Fruit fly (Drosophila melanogaster) whole organism, embryonic: ENCODE data around the gene CG7627.

Source experiments
- Abd-B ChIP-seq: fragments of 200-800 bp; sonication (Bioruptor generic); optimal IDR thresholded peaks from 2 replicates; lab custom pipeline; 2018; ENCODE audit warnings: missing biosample characterization, mild to moderate bottlenecking, missing genetic modification characterization, moderate library complexity
- Atf6 ChIP-seq: fragments of 200-800 bp; sonication (Bioruptor generic); IDR thresholded peaks from 2 replicates; pipeline ENCODE4 v1.3.6; 2022; ENCODE audit warnings: missing biosample characterization, missing genetic modification characterization
- CG10979 ChIP-seq: fragments of 200-800 bp; sonication (Bioruptor generic); optimal IDR thresholded peaks from 2 replicates; lab custom pipeline; 2018; ENCODE audit warnings: missing biosample characterization, mild to moderate bottlenecking, missing genetic modification characterization, moderate library complexity
- CG11695 ChIP-seq: fragments of 200-800 bp; sonication (Bioruptor generic); IDR thresholded peaks from 3 replicates; pipeline ENCODE4 v1.3.6; 2022; ENCODE audit warnings: missing biosample characterization, missing genetic modification characterization
- CG11723 ChIP-seq: fragments of 200-800 bp; sonication (Bioruptor generic); optimal IDR thresholded peaks from 2 replicates; lab custom pipeline; 2017; ENCODE audit warnings: missing biosample characterization, mild to moderate bottlenecking, missing genetic modification characterization
- CG12769 ChIP-seq: fragments of 200-800 bp; sonication (Bioruptor generic); optimal IDR thresholded peaks from 2 replicates; lab custom pipeline; 2019; ENCODE audit warnings: missing biosample characterization, mild to moderate bottlenecking, missing genetic modification characterization, moderate library complexity
- CG12942 ChIP-seq: fragments of 200-800 bp; sonication (Bioruptor generic); optimal IDR thresholded peaks from 3 replicates; lab custom pipeline; 2016; ENCODE audit warnings: missing biosample characterization, missing genetic modification characterization
- CG13424 ChIP-seq: fragments of 200-800 bp; sonication (Bioruptor generic); optimal IDR thresholded peaks from 2 replicates; lab custom pipeline; 2019; ENCODE audit warnings: missing biosample characterization, mild to moderate bottlenecking, missing genetic modification characterization, moderate library complexity
- CG13775 ChIP-seq: fragments of 200-800 bp; sonication (Bioruptor generic); optimal IDR thresholded peaks from 3 replicates; lab custom pipeline; 2017; ENCODE audit warnings: missing biosample characterization, mild to moderate bottlenecking, missing genetic modification characterization
- CG1602 ChIP-seq: fragments of 200-800 bp; sonication (Bioruptor generic); optimal IDR thresholded peaks from 3 replicates; lab custom pipeline; 2016; ENCODE audit warnings: missing biosample characterization, missing genetic modification characterization
- CG1792 ChIP-seq: fragments of 200-800 bp; sonication (Bioruptor generic); optimal IDR thresholded peaks from 2 replicates; lab custom pipeline; 2016; ENCODE audit warnings: missing biosample characterization, missing genetic modification characterization
- CG2889 ChIP-seq: fragments of 200-800 bp; sonication (Bioruptor generic); IDR thresholded peaks from 3 replicates; pipeline ENCODE4 v1.3.6; 2022; ENCODE audit warnings: missing biosample characterization, missing genetic modification characterization
- CG3995 ChIP-seq: fragments of 200-800 bp; sonication (Bioruptor generic); optimal IDR thresholded peaks from 3 replicates; lab custom pipeline; 2016; ENCODE audit warnings: missing biosample characterization, missing genetic modification characterization
- CG4404 ChIP-seq: fragments of 200-800 bp; sonication (Bioruptor generic); IDR thresholded peaks from 2 replicates; pipeline ENCODE4 v1.3.6; 2022; ENCODE audit warnings: missing biosample characterization, missing genetic modification characterization
- CG4617 ChIP-seq: fragments of 200-800 bp; sonication (Bioruptor generic); optimal IDR thresholded peaks from 3 replicates; lab custom pipeline; 2016; ENCODE audit warnings: missing biosample characterization, missing genetic modification characterization, borderline replicate concordance
- CG6175 ChIP-seq: fragments of 200-800 bp; sonication (Bioruptor generic); IDR thresholded peaks from 3 replicates; pipeline ENCODE4 v1.3.6; 2022; ENCODE audit warnings: missing biosample characterization, missing genetic modification characterization
- CG7839 ChIP-seq: fragments of 200-800 bp; sonication (Bioruptor generic); optimal IDR thresholded peaks from 3 replicates; lab custom pipeline; 2018; ENCODE audit warnings: missing biosample characterization, mild to moderate bottlenecking, missing genetic modification characterization, moderate library complexity
- CG7963 ChIP-seq: fragments of 200-800 bp; sonication (Bioruptor generic); IDR thresholded peaks from 3 replicates; pipeline ENCODE4 v1.3.6; 2022; ENCODE audit warnings: missing biosample characterization, missing genetic modification characterization; ENCODE audit not compliant: partially characterized antibody
- CG8089 ChIP-seq: fragments of 200-800 bp; sonication (Bioruptor generic); optimal IDR thresholded peaks from 3 replicates; lab custom pipeline; 2016; ENCODE audit warnings: missing biosample characterization, missing genetic modification characterization
- CG8388 ChIP-seq: fragments of 200-800 bp; sonication (Bioruptor generic); optimal IDR thresholded peaks from 2 replicates; lab custom pipeline; 2019; ENCODE audit warnings: missing biosample characterization, mild to moderate bottlenecking, missing genetic modification characterization, moderate library complexity
- CTCF ChIP-seq: fragments of 200-800 bp; sonication (Bioruptor generic); optimal IDR thresholded peaks from 2 replicates; lab custom pipeline; 2017; ENCODE audit warnings: missing biosample characterization, mild to moderate bottlenecking, missing genetic modification characterization, moderate library complexity
- Dp ChIP-seq: fragments of 200-800 bp; sonication (Bioruptor generic); optimal IDR thresholded peaks from 2 replicates; lab custom pipeline; 2018; ENCODE audit warnings: missing biosample characterization, mild to moderate bottlenecking, missing genetic modification characterization, moderate library complexity
- E2f2 ChIP-seq: fragments of 200-800 bp; sonication (Bioruptor generic); IDR thresholded peaks from 2 replicates; pipeline ENCODE4 v1.3.6; 2022; ENCODE audit warnings: missing biosample characterization, missing genetic modification characterization
- Ets97D ChIP-seq: fragments of 200-800 bp; sonication (Bioruptor generic); optimal IDR thresholded peaks from 3 replicates; lab custom pipeline; 2016; ENCODE audit warnings: missing biosample characterization, missing genetic modification characterization
- Hr39 ChIP-seq: fragments of >200 bp; optimal IDR thresholded peaks from 2 replicates; lab custom pipeline; 2017
- NFAT ChIP-seq: fragments of 200-800 bp; sonication (Bioruptor generic); IDR thresholded peaks from 2 replicates; pipeline ENCODE4 v1.3.6; 2022; ENCODE audit warnings: missing biosample characterization, missing genetic modification characterization
- NK7.1 ChIP-seq: fragments of 200-800 bp; sonication (Bioruptor generic); optimal IDR thresholded peaks from 3 replicates; lab custom pipeline; 2016; ENCODE audit warnings: missing biosample characterization, missing genetic modification characterization
- Opbp ChIP-seq: fragments of 200-800 bp; sonication (Bioruptor generic); IDR thresholded peaks from 3 replicates; pipeline ENCODE4 v1.3.6; 2022; ENCODE audit warnings: missing biosample characterization, missing genetic modification characterization; ENCODE audit not compliant: partially characterized antibody
- Sry-β ChIP-seq: fragments of 200-800 bp; sonication (Bioruptor generic); optimal IDR thresholded peaks from 2 replicates; lab custom pipeline; 2018; ENCODE audit warnings: missing biosample characterization, mild to moderate bottlenecking, missing genetic modification characterization, moderate library complexity
- Taf1 ChIP-seq: fragments of 200-800 bp; sonication (Bioruptor generic); IDR thresholded peaks from 2 replicates; pipeline ENCODE4 v1.3.6; 2022; ENCODE audit warnings: missing biosample characterization, missing genetic modification characterization
- Vsx1 ChIP-seq: fragments of 200-800 bp; sonication (Bioruptor generic); optimal IDR thresholded peaks from 2 replicates; lab custom pipeline; 2017; ENCODE audit warnings: missing biosample characterization, mild to moderate bottlenecking, missing genetic modification characterization, missing genetic modification reagents
- Xbp1 ChIP-seq: fragments of 200-800 bp; sonication (Bioruptor generic); optimal IDR thresholded peaks from 3 replicates; lab custom pipeline; 2016; ENCODE audit warnings: missing biosample characterization, mild to moderate bottlenecking, missing genetic modification characterization
- al ChIP-seq: fragments of 200-800 bp; sonication (Bioruptor generic); IDR thresholded peaks from 2 replicates; pipeline ENCODE4 v1.3.6; 2022; ENCODE audit warnings: missing biosample characterization, missing genetic modification characterization
- az2 ChIP-seq: fragments of 200-800 bp; sonication (Bioruptor generic); optimal IDR thresholded peaks from 3 replicates; lab custom pipeline; 2016; ENCODE audit warnings: missing biosample characterization, missing genetic modification characterization
- bcd ChIP-seq: fragments of 200-800 bp; sonication (Bioruptor generic); optimal IDR thresholded peaks from 2 replicates; lab custom pipeline; 2017; ENCODE audit warnings: missing biosample characterization, mild to moderate bottlenecking, missing genetic modification characterization
- bigmax ChIP-seq: fragments of 200-800 bp; sonication (Bioruptor generic); optimal IDR thresholded peaks from 2 replicates; lab custom pipeline; 2018; ENCODE audit warnings: missing biosample characterization, mild to moderate bottlenecking, missing genetic modification characterization
- crol ChIP-seq: fragments of 200-800 bp; sonication (Bioruptor generic); IDR thresholded peaks from 2 replicates; pipeline ENCODE4 v1.3.6; 2022; ENCODE audit warnings: missing biosample characterization, missing genetic modification characterization
- esg ChIP-seq: fragments of 200-800 bp; sonication (Bioruptor generic); conservative IDR thresholded peaks from 2 replicates; pipeline ENCODE4 v1.3.6; 2022; ENCODE audit warnings: missing biosample characterization, missing genetic modification characterization
- gfzf ChIP-seq: fragments of 200-800 bp; sonication (Bioruptor generic); optimal IDR thresholded peaks from 2 replicates; lab custom pipeline; 2016; ENCODE audit warnings: missing biosample characterization, mild to moderate bottlenecking, missing genetic modification characterization, moderate library complexity
- her ChIP-seq: fragments of 200-800 bp; sonication (Bioruptor generic); optimal IDR thresholded peaks from 2 replicates; lab custom pipeline; 2016; ENCODE audit warnings: missing biosample characterization, missing genetic modification characterization
- kay ChIP-seq: fragments of 200-800 bp; sonication (Bioruptor generic); optimal IDR thresholded peaks from 2 replicates; lab custom pipeline; 2016; ENCODE audit warnings: missing biosample characterization, missing genetic modification characterization
- ken ChIP-seq: fragments of 200-800 bp; sonication (Bioruptor generic); IDR thresholded peaks from 3 replicates; pipeline ENCODE4 v1.3.6; 2022; ENCODE audit warnings: missing biosample characterization, missing genetic modification characterization
- lab ChIP-seq: fragments of 200-800 bp; sonication (Bioruptor generic); optimal IDR thresholded peaks from 3 replicates; lab custom pipeline; 2017; ENCODE audit warnings: missing biosample characterization, missing genetic modification characterization, mild to moderate bottlenecking, moderate library complexity, missing genetic modification reagents
- nmo ChIP-seq: fragments of 200-800 bp; sonication (Bioruptor generic); optimal IDR thresholded peaks from 2 replicates; lab custom pipeline; 2018; ENCODE audit warnings: missing biosample characterization, mild to moderate bottlenecking, missing genetic modification characterization, moderate library complexity
- odd ChIP-seq: fragments of 200-800 bp; sonication (Bioruptor generic); optimal IDR thresholded peaks from 2 replicates; lab custom pipeline; 2017; ENCODE audit warnings: missing biosample characterization, mild to moderate bottlenecking, missing genetic modification characterization
- psq ChIP-seq: fragments of 200-800 bp; sonication (Bioruptor generic); optimal IDR thresholded peaks from 2 replicates; lab custom pipeline; 2017; ENCODE audit warnings: missing biosample characterization, missing genetic modification characterization
- rib ChIP-seq: fragments of 200-800 bp; sonication (Bioruptor generic); IDR thresholded peaks from 2 replicates; pipeline ENCODE4 v1.3.6; 2022; ENCODE audit warnings: missing biosample characterization, missing genetic modification characterization
- stwl ChIP-seq: fragments of 200-800 bp; sonication (Bioruptor generic); optimal IDR thresholded peaks from 3 replicates; lab custom pipeline; 2018; ENCODE audit warnings: missing biosample characterization, mild to moderate bottlenecking, missing genetic modification characterization, moderate library complexity
- unc-4 ChIP-seq: fragments of 200-800 bp; sonication (Bioruptor generic); IDR thresholded peaks from 2 replicates; pipeline ENCODE4 v1.3.6; 2022; ENCODE audit warnings: missing biosample characterization, missing genetic modification characterization; ENCODE audit not compliant: partially characterized antibody
- usp ChIP-seq: fragments of >200 bp; optimal IDR thresholded peaks from 2 replicates; lab custom pipeline; 2017; ENCODE audit warnings: missing biosample characterization, missing genetic modification characterization
- vfl ChIP-seq: fragments of 200-800 bp; sonication (Bioruptor generic); optimal IDR thresholded peaks from 2 replicates; lab custom pipeline; 2016; ENCODE audit warnings: missing biosample characterization, missing genetic modification characterization
- zfh1 ChIP-seq: fragments of 200-800 bp; sonication (Bioruptor generic); IDR thresholded peaks from 3 replicates; pipeline ENCODE4 v1.3.6; 2022; ENCODE audit warnings: missing biosample characterization, missing genetic modification characterization

CG7627 gene

dm6 chr2L:8333624-8334023, 28.6 kb downstream of the CG7627 start:
- TF ChIP-seq gfzf (GFP tag; lab: Kevin White, UChicago) (no peak), bigmax (GFP tag; lab: Kevin White, UChicago) (no peak), Xbp1 (GFP tag; lab: Kevin White, UChicago) (no peak), psq (GFP tag; lab: Kevin White, UChicago) (no peak), CG4404 (no peak), CG3995 (GFP tag; lab: Kevin White, UChicago) (no peak), usp (GFP tag; lab: Kevin White, UChicago) (no peak), CG8388 (GFP tag; lab: Kevin White, UChicago) (no peak), CTCF (GFP tag; lab: Kevin White, UChicago) (no peak), Taf1 (no peak), stwl (no peak), CG7963 (GFP tag; lab: Robert Waterston, UW) (0 out of 3 replicates have a peak, but pooled peaks have one; percentile 13), CG11723 (GFP tag; lab: Kevin White, UChicago) (no peak), CG1602 (GFP tag; lab: Kevin White, UChicago) (no peak), bcd (GFP tag; lab: Kevin White, UChicago) (no peak), CG13775 (GFP tag; lab: Kevin White, UChicago) (no peak), NK7.1 (GFP tag; lab: Kevin White, UChicago) (no peak), CG1792 (GFP tag; lab: Kevin White, UChicago) (no peak), crol (peak; percentile 41), Hr39 (lab: Kevin White, UChicago) (peak; percentile 75), Vsx1 (GFP tag; lab: Kevin White, UChicago) (no peak)

- no peak for TF ChIP-seq CG6175
- no peak for TF ChIP-seq NFAT
- TF ChIP-seq CG11695: 0 out of 3 replicates have a peak, but pooled peaks have one; percentile 31
- TF ChIP-seq nmo (GFP tag; lab: Kevin White, UChicago): no peak
- no peak for TF ChIP-seq CG4617 (GFP tag; lab: Kevin White, UChicago)
- TF ChIP-seq Dp (GFP tag; lab: Kevin White, UChicago): no peak
- TF ChIP-seq lab (GFP tag; lab: Kevin White, UChicago): peak; percentile 26
- no peak for TF ChIP-seq CG12942 (GFP tag; lab: Kevin White, UChicago)
- TF ChIP-seq CG10979: no peak
- TF ChIP-seq al: no peak
- TF ChIP-seq odd (GFP tag; lab: Kevin White, UChicago): no peak
- TF ChIP-seq CG13424 (tag; lab: Kevin White, UChicago): no peak
- no peak for TF ChIP-seq ken
- TF ChIP-seq rib (GFP tag; lab: Robert Waterston, UW): no peak
- TF ChIP-seq her: no peak
- no peak for TF ChIP-seq vfl
- no peak for TF ChIP-seq Opbp (GFP tag; lab: Robert Waterston, UW)
- no peak for TF ChIP-seq esg (GFP tag; lab: Robert Waterston, UW)
- TF ChIP-seq unc-4: no peak
- no peak for TF ChIP-seq CG12769 (tag; lab: Kevin White, UChicago)
- peak; percentile 31; the same call in 1 of the 2 replicates for TF ChIP-seq Atf6
- no peak for TF ChIP-seq kay (GFP tag; lab: Kevin White, UChicago)
- no peak for TF ChIP-seq Sry-β (GFP tag; lab: Kevin White, UChicago)
- TF ChIP-seq zfh1 (GFP tag; lab: Robert Waterston, UW): no peak
- no peak for TF ChIP-seq az2 (GFP tag; lab: Kevin White, UChicago)
- TF ChIP-seq E2f2 (GFP tag; lab: Robert Waterston, UW): no peak
- TF ChIP-seq CG8089: no peak
- no peak for TF ChIP-seq Ets97D (GFP tag; lab: Kevin White, UChicago)
- peak; percentile 5 for TF ChIP-seq Abd-B (GFP tag; lab: Kevin White, UChicago)
- no peak for TF ChIP-seq CG2889
- TF ChIP-seq CG7839: peak; percentile 32
- TF ChIP-seq gfzf (GFP tag; lab: Kevin White, UChicago): no peak
- no peak for TF ChIP-seq CG1792 (GFP tag; lab: Kevin White, UChicago)
Measured at dm6 chr2L:8333185-8333584, 29.1 kb downstream of the CG7627 start.
